Fruit fly (Drosophila melanogaster) whole organism, prepupa: ENCODE results near the gene CG12099.

Experiments
- Blimp-1 ChIP-seq: fragments of 200-800 bp; sonication (Bioruptor generic); optimal IDR thresholded peaks from 3 replicates; lab custom pipeline; 2017; ENCODE audit warnings: missing biosample characterization, missing genetic modification characterization, mild to moderate bottlenecking, moderate library complexity, missing genetic modification reagents
- CG10631 ChIP-seq: fragments of 200-800 bp; sonication (Bioruptor generic); optimal IDR thresholded peaks from 2 replicates; lab custom pipeline; 2016; ENCODE audit warnings: missing biosample characterization, missing genetic modification characterization
- CG11294 ChIP-seq: fragments of 200-800 bp; sonication (Bioruptor generic); IDR thresholded peaks from 2 replicates; pipeline ENCODE4 v1.3.6; 2022; ENCODE audit warnings: missing biosample characterization, missing genetic modification characterization
- CG11762 ChIP-seq: fragments of 200-800 bp; sonication (Bioruptor generic); optimal IDR thresholded peaks from 3 replicates; lab custom pipeline; 2016; ENCODE audit warnings: missing biosample characterization, missing genetic modification characterization; ENCODE audit not compliant: insufficient read depth
- CG11902 ChIP-seq: fragments of 200-800 bp; sonication (Bioruptor generic); optimal IDR thresholded peaks from 3 replicates; lab custom pipeline; 2016; ENCODE audit warnings: missing biosample characterization, missing genetic modification characterization
- CG15336 ChIP-seq: fragments of 200-800 bp; sonication (Bioruptor generic); IDR thresholded peaks from 2 replicates; pipeline ENCODE4 v1.3.6; 2022; ENCODE audit warnings: missing biosample characterization, missing genetic modification characterization
- CG3032 ChIP-seq: fragments of 200-800 bp; optimal IDR thresholded peaks from 2 replicates; lab custom pipeline; 2019; ENCODE audit warnings: missing biosample characterization, mild to moderate bottlenecking, missing genetic modification characterization, moderate library complexity
- CG31627 ChIP-seq: fragments of 200-800 bp; sonication (Bioruptor generic); optimal IDR thresholded peaks from 3 replicates; lab custom pipeline; 2016; ENCODE audit warnings: missing biosample characterization, missing genetic modification characterization
- CG32006 ChIP-seq: fragments of 200-800 bp; sonication (Bioruptor generic); optimal IDR thresholded peaks from 3 replicates; lab custom pipeline; 2017; ENCODE audit warnings: missing biosample characterization, mild to moderate bottlenecking, missing genetic modification characterization
- CG34406 ChIP-seq: fragments of 200-800 bp; sonication (Bioruptor generic); optimal IDR thresholded peaks from 3 replicates; lab custom pipeline; 2016; ENCODE audit warnings: missing biosample characterization, missing genetic modification characterization
- CG3919 ChIP-seq: fragments of 200-800 bp; sonication (Bioruptor generic); optimal IDR thresholded peaks from 3 replicates; lab custom pipeline; 2016; ENCODE audit warnings: missing biosample characterization, missing genetic modification characterization
- CG4318 ChIP-seq: fragments of 200-800 bp; sonication (Bioruptor generic); optimal IDR thresholded peaks from 3 replicates; lab custom pipeline; 2017; ENCODE audit warnings: missing biosample characterization, mild to moderate bottlenecking, missing genetic modification characterization
- CG6163 ChIP-seq: fragments of 200-800 bp; sonication (Bioruptor generic); IDR thresholded peaks from 3 replicates; pipeline ENCODE4 v1.3.6; 2022; ENCODE audit warnings: missing biosample characterization, missing genetic modification characterization
- CG6792 ChIP-seq: fragments of 200-800 bp; sonication (Bioruptor generic); optimal IDR thresholded peaks from 3 replicates; lab custom pipeline; 2016; ENCODE audit warnings: missing biosample characterization, missing genetic modification characterization
- CG6808 ChIP-seq: fragments of 200-800 bp; sonication (Bioruptor generic); optimal IDR thresholded peaks from 3 replicates; lab custom pipeline; 2017; ENCODE audit warnings: missing biosample characterization, missing genetic modification characterization, mild to moderate bottlenecking, moderate library complexity, missing genetic modification reagents
- CG7368 ChIP-seq: fragments of 200-800 bp; sonication (Bioruptor generic); optimal IDR thresholded peaks from 3 replicates; lab custom pipeline; 2016; ENCODE audit warnings: missing biosample characterization, missing genetic modification characterization
- CG8119 ChIP-seq: fragments of 200-800 bp; sonication (Bioruptor generic); IDR thresholded peaks from 3 replicates; pipeline ENCODE4 v1.3.6; 2022; ENCODE audit warnings: missing biosample characterization, missing genetic modification characterization
- CG8319 ChIP-seq: fragments of 200-800 bp; sonication (Bioruptor generic); optimal IDR thresholded peaks from 3 replicates; lab custom pipeline; 2016; ENCODE audit warnings: missing biosample characterization, missing genetic modification characterization
- CG8632 ChIP-seq: fragments of 200-800 bp; sonication (Bioruptor generic); optimal IDR thresholded peaks from 3 replicates; lab custom pipeline; 2016; ENCODE audit warnings: missing biosample characterization, missing genetic modification characterization
- CG9139 ChIP-seq: fragments of 200-800 bp; sonication (Bioruptor generic); optimal IDR thresholded peaks from 3 replicates; lab custom pipeline; 2017; ENCODE audit warnings: missing biosample characterization, mild to moderate bottlenecking, missing genetic modification characterization
- Eip75B ChIP-seq: fragments of 200-800 bp; sonication (Bioruptor generic); optimal IDR thresholded peaks from 3 replicates; lab custom pipeline; 2016; ENCODE audit warnings: missing biosample characterization, missing genetic modification characterization
- Eip78C ChIP-seq: fragments of 200-800 bp; sonication (Bioruptor generic); peaks from one replicate; lab custom pipeline; 2016; ENCODE audit warnings: missing biosample characterization, missing genetic modification characterization
- Eip93F ChIP-seq: fragments of 200-800 bp; sonication (Bioruptor generic); optimal IDR thresholded peaks from 2 replicates; lab custom pipeline; 2016; ENCODE audit warnings: missing biosample characterization, mild to moderate bottlenecking, missing genetic modification characterization
- Ets21C ChIP-seq: fragments of 200-800 bp; sonication (Bioruptor generic); optimal IDR thresholded peaks from 3 replicates; lab custom pipeline; 2016; ENCODE audit warnings: missing biosample characterization, missing genetic modification characterization
- Ets96B ChIP-seq: fragments of 200-800 bp; optimal IDR thresholded peaks from 2 replicates; lab custom pipeline; 2019; ENCODE audit warnings: missing biosample characterization, mild to moderate bottlenecking, missing genetic modification characterization, moderate library complexity
- Hr38 ChIP-seq: sonication (Bioruptor generic); optimal IDR thresholded peaks from 2 replicates; lab custom pipeline; 2016; ENCODE audit warnings: missing biosample characterization, missing genetic modification characterization
- Hr39 ChIP-seq: fragments of 200-800 bp; sonication (Bioruptor generic); optimal IDR thresholded peaks from 2 replicates; lab custom pipeline; 2016; ENCODE audit warnings: missing biosample characterization, missing genetic modification characterization
- Lpt ChIP-seq: fragments of 200-800 bp; sonication (Bioruptor generic); optimal IDR thresholded peaks from 3 replicates; lab custom pipeline; 2016; ENCODE audit warnings: missing biosample characterization, missing genetic modification characterization
- Met ChIP-seq: fragments of 200-800 bp; sonication (Bioruptor generic); optimal IDR thresholded peaks from 3 replicates; lab custom pipeline; 2016; ENCODE audit warnings: missing biosample characterization, missing genetic modification characterization
- OdsH ChIP-seq: fragments of 200-800 bp; sonication (Bioruptor generic); optimal IDR thresholded peaks from 3 replicates; lab custom pipeline; 2016; ENCODE audit warnings: missing biosample characterization, missing genetic modification characterization
- Sox102F ChIP-seq: fragments of 200-800 bp; sonication (Bioruptor generic); optimal IDR thresholded peaks from 2 replicates; lab custom pipeline; 2016; ENCODE audit warnings: missing biosample characterization, mild to moderate bottlenecking, missing genetic modification characterization
- Sox15 ChIP-seq: fragments of 200-800 bp; sonication (Bioruptor generic); optimal IDR thresholded peaks from 3 replicates; lab custom pipeline; 2016; ENCODE audit warnings: missing biosample characterization, missing genetic modification characterization
- achi ChIP-seq: fragments of 200-800 bp; sonication (Bioruptor generic); optimal IDR thresholded peaks from 3 replicates; lab custom pipeline; 2016; ENCODE audit warnings: missing biosample characterization, missing genetic modification characterization
- acj6 ChIP-seq: fragments of 200-800 bp; sonication (Bioruptor generic); optimal IDR thresholded peaks from 3 replicates; lab custom pipeline; 2016; ENCODE audit warnings: missing biosample characterization, missing genetic modification characterization
- cyc ChIP-seq: fragments of 200-800 bp; sonication (Bioruptor generic); optimal IDR thresholded peaks from 3 replicates; lab custom pipeline; 2016; ENCODE audit warnings: missing biosample characterization, missing genetic modification characterization
- dac ChIP-seq: fragments of 200-800 bp; sonication (Bioruptor generic); optimal IDR thresholded peaks from 2 replicates; lab custom pipeline; 2017; ENCODE audit warnings: missing biosample characterization, mild to moderate bottlenecking, missing genetic modification characterization
- dsx ChIP-seq: fragments of 200-800 bp; optimal IDR thresholded peaks from 3 replicates; lab custom pipeline; 2019; ENCODE audit warnings: missing biosample characterization, mild to moderate bottlenecking, missing genetic modification characterization, moderate library complexity; ENCODE audit not compliant: poor library complexity, severe bottlenecking
- eg ChIP-seq: fragments of 200-800 bp; sonication (Bioruptor generic); IDR thresholded peaks from 3 replicates; pipeline ENCODE4 v1.3.6; 2022; ENCODE audit warnings: missing biosample characterization, missing genetic modification characterization
- esn ChIP-seq: fragments of 200-800 bp; sonication (Bioruptor generic); optimal IDR thresholded peaks from 2 replicates; lab custom pipeline; 2016; ENCODE audit warnings: missing biosample characterization, mild to moderate bottlenecking, missing genetic modification characterization, moderate library complexity
- fd85E ChIP-seq: fragments of 200-800 bp; sonication (Bioruptor generic); optimal IDR thresholded peaks from 3 replicates; lab custom pipeline; 2016; ENCODE audit warnings: missing biosample characterization, missing genetic modification characterization
- fkh ChIP-seq: fragments of 200-800 bp; sonication (Bioruptor generic); optimal IDR thresholded peaks from 3 replicates; lab custom pipeline; 2017; ENCODE audit warnings: missing biosample characterization, mild to moderate bottlenecking, missing genetic modification characterization, moderate library complexity
- pdm3 ChIP-seq: fragments of 200-800 bp; sonication (Bioruptor generic); optimal IDR thresholded peaks from 3 replicates; lab custom pipeline; 2016; ENCODE audit warnings: missing biosample characterization, missing genetic modification characterization
- salr ChIP-seq, 2 experiments: fragments of 200-800 bp; sonication (Bioruptor generic); optimal IDR thresholded peaks; 3 replicates each; lab custom pipeline; 2016 to 2018; ENCODE audit warnings: missing biosample characterization in 2 of 2, missing genetic modification characterization in 2 of 2, mild to moderate bottlenecking in 1 of 2
- vri ChIP-seq: fragments of 200-800 bp; sonication (Bioruptor generic); optimal IDR thresholded peaks from 3 replicates; lab custom pipeline; 2016; ENCODE audit warnings: missing biosample characterization, mild to moderate bottlenecking, missing genetic modification characterization

The CG12099 gene

dm6 chr3L:1591692-1592371 is 33.5 kb upstream of the CG12099 start (continued):
- peak; percentile 57 for TF ChIP-seq fd85E (GFP tag; lab: Kevin White, UChicago)
- TF ChIP-seq Sox102F (GFP tag; lab: Kevin White, UChicago), result peak; percentile 89
- peak; percentile 50 for TF ChIP-seq Ets96B (tag; lab: Kevin White, UChicago)
- TF ChIP-seq CG6792, result peak; percentile 84
- TF ChIP-seq CG9139 (GFP tag; lab: Kevin White, UChicago), result peak; percentile 87
- peak; percentile 97 for TF ChIP-seq vri (GFP tag; lab: Kevin White, UChicago)
- no peak for TF ChIP-seq Sox15 (GFP tag; lab: Kevin White, UChicago)
- peak; percentile 82 for TF ChIP-seq CG6808 (GFP tag; lab: Kevin White, UChicago)
- peak; percentile 30 for TF ChIP-seq CG32006

dm6 chr3L:1590194-1590593 is 31.9 kb upstream of the CG12099 start:
- TF ChIP-seq fkh (GFP tag; lab: Kevin White, UChicago), result no peak
- TF ChIP-seq cyc (GFP tag; lab: Kevin White, UChicago), result no peak
- TF ChIP-seq, all 60 proteins: peak for 0

dm6 chr3L:1587140-1587849 is 29.0 kb upstream of the CG12099 start:
- TF ChIP-seq eg (GFP tag; lab: Robert Waterston, UW), result peak; percentile 76
- TF ChIP-seq salr (GFP tag; optimal IDR thresholded peaks at IDR 0.05; lab: Kevin White, UChicago), result peak; percentile 41 to 84
- TF ChIP-seq Lpt (GFP tag; lab: Kevin White, UChicago), result peak; percentile 22
- peak; percentile 86 for TF ChIP-seq Eip75B (GFP tag; lab: Kevin White, UChicago)
- TF ChIP-seq OdsH (GFP tag; lab: Kevin White, UChicago), result peak; percentile 87
- TF ChIP-seq CG34406 (GFP tag; lab: Kevin White, UChicago), result peak; percentile 84
- peak; percentile 89 for TF ChIP-seq CG11902 (GFP tag; lab: Kevin White, UChicago)
- TF ChIP-seq Hr38 (GFP tag; lab: Kevin White, UChicago), result no peak
- no peak for TF ChIP-seq Eip93F
- TF ChIP-seq cyc (GFP tag; lab: Kevin White, UChicago), result peak; percentile 86
- peak; percentile 82 for TF ChIP-seq CG8319 (GFP tag; lab: Kevin White, UChicago)
- 0 out of 2 replicates have a peak, but pooled peaks have one; percentile 39 for TF ChIP-seq CG11294 (GFP tag; lab: Robert Waterston, UW)
- peak; percentile 66 for TF ChIP-seq CG15336 (GFP tag; lab: Robert Waterston, UW)
- peak; percentile 81 for TF ChIP-seq dsx (GFP tag; lab: Kevin White, UChicago)
- peak; percentile 84 for TF ChIP-seq esn (GFP tag; lab: Kevin White, UChicago)
- TF ChIP-seq vri (GFP tag; lab: Kevin White, UChicago), result peak; percentile 51
- TF ChIP-seq CG31627, result peak; percentile 91
- TF ChIP-seq Met (GFP tag; lab: Kevin White, UChicago), result peak; percentile 81
- peak; percentile 83 for TF ChIP-seq CG6792
- peak; percentile 26 for TF ChIP-seq dac
- TF ChIP-seq fd85E (GFP tag; lab: Kevin White, UChicago), result no peak
- peak; percentile 81 for TF ChIP-seq Ets21C (GFP tag; lab: Kevin White, UChicago)
- peak; percentile 76 for TF ChIP-seq achi (GFP tag; lab: Kevin White, UChicago)
- no peak for TF ChIP-seq Blimp-1
- peak; percentile 93 for TF ChIP-seq Eip78C (GFP tag; lab: Kevin White, UChicago)
- TF ChIP-seq CG9139 (GFP tag; lab: Kevin White, UChicago), result peak; percentile 79
- peak; percentile 91 for TF ChIP-seq Hr39 (GFP tag; lab: Kevin White, UChicago)
- TF ChIP-seq CG11762 (GFP tag; lab: Kevin White, UChicago), result peak; percentile 66
- peak; percentile 86 for TF ChIP-seq acj6 (GFP tag; lab: Kevin White, UChicago)
- peak; percentile 55; the same call in 2 of the 3 replicates for TF ChIP-seq CG8119 (GFP tag; lab: Robert Waterston, UW)
- peak; percentile 82 for TF ChIP-seq Ets96B (tag; lab: Kevin White, UChicago)
- TF ChIP-seq CG4318 (GFP tag; lab: Kevin White, UChicago), result peak; percentile 36
- TF ChIP-seq CG32006, result peak; percentile 75
- TF ChIP-seq pdm3 (GFP tag; lab: Kevin White, UChicago), result peak; percentile 90
- peak; percentile 93 for TF ChIP-seq CG6163 (GFP tag; lab: Robert Waterston, UW)
- peak; percentile 88 for TF ChIP-seq CG3919 (GFP tag; lab: Kevin White, UChicago)
- TF ChIP-seq CG10631 (GFP tag; lab: Kevin White, UChicago), result peak; percentile 82
- peak; percentile 84 for TF ChIP-seq CG3032
- TF ChIP-seq CG8632 (GFP tag; lab: Kevin White, UChicago), result peak; percentile 85
- peak; percentile 90 for TF ChIP-seq Sox15 (GFP tag; lab: Kevin White, UChicago)
- TF ChIP-seq CG7368 (GFP tag; lab: Kevin White, UChicago), result peak; percentile 85
